Fruit fly (Drosophila melanogaster) Kc167 (cell line): Measurements from ENCODE around the gene Hsp27.

Experiments used
- Myc ChIP-seq: fragments of >200 bp; optimal IDR thresholded peaks from 2 replicates; lab custom pipeline; 2017; ENCODE audit warnings: missing external identifiers
- h ChIP-seq: fragments of >200 bp; optimal IDR thresholded peaks from 3 replicates; lab custom pipeline; 2018; ENCODE audit warnings: missing external identifiers
- insv ChIP-seq: fragments of >200 bp; optimal IDR thresholded peaks from 3 replicates; lab custom pipeline; 2018; ENCODE audit warnings: missing external identifiers
- psq ChIP-seq: fragments of >200 bp; optimal IDR thresholded peaks from 2 replicates; lab custom pipeline; 2017; ENCODE audit warnings: missing external identifiers

DNA sequence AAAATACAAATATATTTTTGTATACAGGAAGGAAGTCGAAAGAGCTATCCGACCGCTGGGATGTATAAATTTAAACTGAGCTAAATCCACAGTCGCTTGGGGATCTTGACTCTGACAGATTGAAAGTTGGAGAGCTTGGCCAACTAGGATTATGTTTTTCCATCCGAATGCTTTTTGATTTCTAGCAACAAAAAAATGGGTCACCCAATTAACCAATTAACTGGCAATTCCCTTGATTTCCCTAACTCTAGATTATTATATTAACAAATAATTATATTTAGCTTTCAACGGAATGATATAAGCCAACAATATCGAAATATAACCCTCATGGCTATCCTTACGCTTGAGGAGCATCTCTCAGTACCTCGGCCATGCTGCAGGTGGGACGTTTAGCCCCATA is 33.4 kb downstream of the Hsp27 start, which contains the start of gene CG3982:
- TF ChIP-seq Myc (lab: Kevin White, UChicago) (no peak), psq (lab: Kevin White, UChicago) (no peak), insv (lab: Kevin White, UChicago) (no peak), h (lab: Kevin White, UChicago) (no peak)
